Worm (Caenorhabditis elegans) whole organism, L2 larva: ENCODE data around the gene T01H10.11.

ENCODE experiments used
- blmp-1 ChIP-seq: sonication (generic microtip); optimal IDR thresholded peaks from 2 replicates; lab custom pipeline; 2017; ENCODE audit warnings: missing genetic modification characterization, mild to moderate bottlenecking, missing compliant biosample characterization, antibody characterized with exemption, moderate library complexity; ENCODE audit not compliant: insufficient read depth
- zag-1 ChIP-seq: fragments of 150-350 bp; optimal IDR thresholded peaks from 2 replicates; lab custom pipeline; 2014; ENCODE audit warnings: missing biosample characterization, missing genetic modification characterization

DNA sequence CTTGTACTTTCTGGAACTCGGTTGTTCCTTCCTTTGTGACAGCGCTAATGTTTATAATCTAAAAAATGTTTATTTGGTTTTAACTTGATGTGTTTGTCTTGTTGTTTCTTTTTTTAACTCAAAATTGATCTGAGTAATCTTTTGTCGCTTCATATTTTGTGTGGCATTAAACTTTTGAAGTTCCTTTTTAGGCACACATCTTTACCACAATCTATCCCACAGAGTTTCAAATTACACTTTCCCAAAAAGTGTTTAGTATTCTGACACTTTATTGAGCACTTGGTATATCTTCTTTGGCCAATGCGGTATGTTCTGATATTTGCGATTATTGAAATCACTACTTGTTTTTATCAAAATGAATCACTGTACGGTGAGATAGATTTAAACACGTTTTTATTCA is 2.1 kb downstream of the T01H10.11 start, which contains the start of gene lgc-18:
- no peak for TF ChIP-seq blmp-1 (tag; lab: Kevin White, UChicago)
- TF ChIP-seq zag-1 (tag; lab: Kevin White, UChicago) = no peak
